Worm (Caenorhabditis elegans) whole organism, L4 larva: ENCODE measurements around the gene T02H6.4.

ENCODE experiments used
- F44E2.7 ChIP-seq: fragments of 200-800 bp; sonication (Bioruptor generic); IDR thresholded peaks from 2 replicates; pipeline ENCODE4 v2.1.2; 2022; ENCODE audit warnings: missing genetic modification characterization, missing compliant biosample characterization
- ceh-82 ChIP-seq: sonication (generic microtip); optimal IDR thresholded peaks from 2 replicates; lab custom pipeline; 2017; ENCODE audit warnings: missing biosample characterization, missing genetic modification characterization
- fos-1 ChIP-seq: fragments of 150-350 bp; optimal IDR thresholded peaks from 2 replicates; lab custom pipeline; 2014; ENCODE audit warnings: missing biosample characterization, missing genetic modification characterization
- mdt-29 ChIP-seq: fragments of 200-800 bp; sonication (Bioruptor generic); IDR thresholded peaks from 2 replicates; pipeline ENCODE4 v1.3.6; 2022; ENCODE audit warnings: missing genetic modification reagents, missing genetic modification characterization, missing compliant biosample characterization
- nhr-77 ChIP-seq: fragments of 150-350 bp; optimal IDR thresholded peaks from 2 replicates; lab custom pipeline; 2014; ENCODE audit warnings: missing biosample characterization, missing genetic modification characterization
- sdz-12 ChIP-seq: fragments of 200-800 bp; sonication (Bioruptor generic); optimal IDR thresholded peaks from 2 replicates; lab custom pipeline; 2018; ENCODE audit warnings: mild to moderate bottlenecking, missing genetic modification characterization, missing compliant biosample characterization
- snpc-4 ChIP-seq: fragments of 150-350 bp; optimal IDR thresholded peaks from 2 replicates; lab custom pipeline; 2014; ENCODE audit warnings: missing biosample characterization, missing genetic modification characterization
- unc-62 ChIP-seq, 3 experiments: fragments of 150-350 bp in 1 of 3; sonication (generic microtip); optimal IDR thresholded peaks in 2 of 3; peaks in 1 of 3; 1 replicate in 1 of 3; 2 replicates in 2 of 3; lab custom pipeline; 2014 to 2017; ENCODE audit warnings: missing biosample characterization in 3 of 3, missing genetic modification characterization in 3 of 3, missing genetic modification reagents in 3 of 3, missing genotype in 1 of 3

DNA sequence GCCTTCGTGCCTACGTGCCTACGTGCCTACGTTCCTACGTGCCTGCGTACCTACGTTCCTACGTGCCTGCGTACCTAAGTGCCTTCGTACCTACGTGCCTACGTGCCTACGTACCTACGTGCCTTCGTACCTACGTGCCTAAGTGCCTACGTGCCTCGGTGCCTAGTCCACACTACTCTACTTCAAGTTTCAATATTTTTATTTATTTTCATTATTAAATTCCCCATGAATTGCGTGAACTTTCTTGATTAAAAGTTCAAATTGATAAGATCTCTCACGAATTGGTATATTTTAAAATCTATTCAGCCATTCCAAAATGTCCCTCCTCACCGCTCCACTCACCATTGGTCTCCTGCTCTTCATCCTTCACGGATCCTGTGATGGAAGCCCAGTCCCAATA is 15.7 kb upstream of the T02H6.4 start, which contains the start of gene Y39F10C.3:
- no peak for TF ChIP-seq snpc-4
- peak in 1 of 2 experiments; percentile 66 for TF ChIP-seq unc-62 (GFP tag; optimal IDR thresholded peaks at IDR 0.05 in 1 of 2; lab: Kevin White, UChicago)
- TF ChIP-seq unc-62 (tag; optimal IDR thresholded peaks at IDR 0.05; lab: Kevin White, UChicago), result no peak
- no peak for TF ChIP-seq F44E2.7 (GFP tag; lab: Robert Waterston, UW)
- TF ChIP-seq mdt-29, result no peak
- no peak for TF ChIP-seq ceh-82 (tag; lab: Kevin White, UChicago)
- TF ChIP-seq nhr-77 (tag; lab: Kevin White, UChicago), result no peak
- TF ChIP-seq fos-1, result no peak
- TF ChIP-seq sdz-12 (GFP tag; lab: Kevin White, UChicago), result no peak
